Fruit fly (Drosophila melanogaster): Measurements from ENCODE around the gene CG7330.

Gene CG7330

DNA sequence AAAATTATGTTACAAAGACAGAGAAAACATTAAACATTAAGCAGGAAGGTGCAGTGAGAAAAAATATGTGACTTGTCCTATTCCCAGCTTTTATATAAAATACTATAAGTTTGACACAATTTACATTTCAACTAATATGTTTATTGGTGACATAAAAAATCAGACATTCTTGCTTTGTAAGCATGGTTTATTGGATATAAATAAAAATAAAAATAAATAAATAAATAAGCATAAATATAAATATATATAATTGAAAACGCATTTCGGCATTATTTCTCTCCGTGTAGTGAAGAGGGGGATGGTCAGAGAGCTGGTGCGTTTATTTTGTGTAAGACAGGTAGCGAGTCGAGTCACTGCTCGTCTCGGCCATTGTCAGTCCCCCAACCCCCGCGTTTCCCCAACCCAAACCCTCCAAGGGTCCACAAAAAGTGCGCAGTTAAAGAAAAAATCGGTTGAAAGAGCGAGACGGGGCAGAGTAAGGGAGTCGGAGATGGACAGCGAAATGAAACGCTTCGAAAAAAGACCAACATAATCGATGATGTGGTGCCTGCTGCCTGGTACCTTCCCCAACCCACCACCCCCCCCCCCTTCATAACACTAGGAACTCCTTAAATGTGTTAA, 44.2 kb downstream of the CG7330 start (continued):
- peak; percentile 75 for TF ChIP-seq org-1 (GFP tag; optimal IDR thresholded peaks at IDR 0.05)
- TF ChIP-seq jumu (GFP tag; optimal IDR thresholded peaks at IDR 0.05) = no peak
- TF ChIP-seq tx (GFP tag; optimal IDR thresholded peaks at IDR 0.05) = no peak
- no peak for TF ChIP-seq CG14965 (GFP tag; optimal IDR thresholded peaks at IDR 0.05; ENCODE audit: borderline replicate concordance)
- TF ChIP-seq HLH3B (GFP tag; IDR thresholded peaks at IDR 0.05) = peak; percentile 68
- peak; percentile 82 for TF ChIP-seq croc (GFP tag; conservative IDR thresholded peaks at IDR 0.05)
- peak; percentile 19 for TF ChIP-seq CG4617 (GFP tag; optimal IDR thresholded peaks at IDR 0.05; ENCODE audit: borderline replicate concordance)
- no peak for TF ChIP-seq pho (GFP tag; optimal IDR thresholded peaks at IDR 0.05)
- TF ChIP-seq Usf (GFP tag; optimal IDR thresholded peaks at IDR 0.05) = peak; percentile 63
- peak; percentile 48 for TF ChIP-seq CG5180 (GFP tag; optimal IDR thresholded peaks at IDR 0.05)

DNA sequence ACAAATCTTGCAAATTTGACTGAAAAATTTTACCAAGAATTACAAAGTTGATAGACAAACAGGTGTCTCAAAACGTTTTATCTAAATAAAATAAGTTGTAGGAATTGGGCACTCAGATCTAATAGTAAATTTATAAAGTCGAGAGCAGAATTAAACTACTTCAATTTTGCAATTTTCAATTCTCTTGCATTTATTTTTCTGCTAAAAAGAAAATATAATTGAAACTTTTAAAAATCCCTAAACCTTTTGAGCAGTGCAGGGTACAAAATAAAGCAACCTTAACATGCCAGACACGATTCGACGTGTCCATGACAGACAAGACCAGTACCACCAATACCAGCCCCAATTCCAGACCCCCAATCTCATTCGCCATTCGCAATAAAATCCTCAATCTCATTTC, 44.9 kb downstream of the CG7330 start:
- TF ChIP-seq p53 (GFP tag; optimal IDR thresholded peaks at IDR 0.05) (peak; percentile 82), cas (GFP tag; IDR thresholded peaks at IDR 0.05) (no peak), CG6272 (GFP tag; IDR thresholded peaks at IDR 0.05) (no peak), slp2 (GFP tag; optimal IDR thresholded peaks at IDR 0.05) (no peak)

DNA sequence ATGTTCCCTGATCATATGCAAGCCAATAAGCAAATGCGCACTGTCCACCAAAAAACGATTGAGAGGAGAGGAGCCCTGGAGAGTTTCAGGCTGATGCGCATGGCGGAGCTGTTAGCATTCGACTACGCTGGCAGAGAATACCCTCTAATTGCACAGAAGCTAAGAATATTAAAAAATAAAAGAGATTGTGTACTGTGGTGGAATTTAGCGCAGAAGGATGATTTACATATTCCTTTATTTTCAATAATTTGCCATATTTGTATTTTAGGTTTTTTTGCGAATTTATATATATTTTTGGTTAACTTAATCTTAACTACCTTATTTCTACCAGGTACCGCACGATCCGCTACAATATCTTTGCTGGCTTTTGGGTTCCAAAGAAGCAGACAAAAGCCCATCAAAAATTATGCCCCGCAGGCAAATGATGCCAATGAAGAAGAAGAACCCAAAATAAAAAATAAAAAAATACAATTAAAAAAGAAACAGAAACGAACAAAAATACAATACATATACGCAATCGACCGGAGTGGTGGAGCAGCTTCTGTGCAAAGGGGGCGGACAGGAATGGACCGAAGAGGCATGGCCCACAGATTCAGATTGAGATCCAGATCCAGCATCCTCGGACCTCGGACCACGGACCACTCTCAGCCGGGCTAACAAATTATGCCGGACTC, 45.7 kb downstream of the CG7330 start:
- TF ChIP-seq fd64A (GFP tag; optimal IDR thresholded peaks at IDR 0.05) (no peak), ase (GFP tag; IDR thresholded peaks at IDR 0.05) (no peak), D19A (tag; optimal IDR thresholded peaks at IDR 0.05) (peak; percentile 10), Med (GFP tag) (peak; percentile 62), CG17612 (GFP tag; IDR thresholded peaks at IDR 0.05) (no peak), CG10274 (GFP tag; optimal IDR thresholded peaks at IDR 0.05) (peak; percentile 76), disco-r (GFP tag; optimal IDR thresholded peaks at IDR 0.05) (no peak), slbo (GFP tag; IDR thresholded peaks at IDR 0.05) (0 out of 2 replicates have a peak, but pooled peaks have one; percentile 4), CG32532 (GFP tag; IDR thresholded peaks at IDR 0.05) (no peak), org-1 (GFP tag; optimal IDR thresholded peaks at IDR 0.05) (no peak), CG8944 (GFP tag; optimal IDR thresholded peaks at IDR 0.05) (no peak), CG11504 (tag; optimal IDR thresholded peaks at IDR 0.05) (peak; percentile 11), nom (GFP tag; optimal IDR thresholded peaks at IDR 0.05) (peak; percentile 75), hth (optimal IDR thresholded peaks at IDR 0.05) (no peak), Blimp-1 (GFP tag; optimal IDR thresholded peaks at IDR 0.05) (peak; percentile 5), CG3726 (GFP tag; IDR thresholded peaks at IDR 0.05) (no peak), lbe (GFP tag; optimal IDR thresholded peaks at IDR 0.05) (peak; percentile 84), bsh (GFP tag; optimal IDR thresholded peaks at IDR 0.05) (peak; percentile 24 to 62), CG10321 (GFP tag; IDR thresholded peaks at IDR 0.05) (no peak), CG4282 (GFP tag; optimal IDR thresholded peaks at IDR 0.05) (no peak), row (GFP tag; IDR thresholded peaks at IDR 0.05) (peak; percentile 26; the same call in 1 of the 3 replicates), Doc2 (GFP tag; IDR thresholded peaks at IDR 0.05) (no peak), NC2β (GFP tag; optimal IDR thresholded peaks at IDR 0.05) (no peak), corto (GFP tag; optimal IDR thresholded peaks at IDR 0.05) (peak; percentile 70), gfzf (GFP tag; optimal IDR thresholded peaks at IDR 0.05) (no peak), lov (optimal IDR thresholded peaks at IDR 0.05) (no peak), lov (GFP tag; IDR thresholded peaks at IDR 0.05) (peak; percentile 14; the same call in 1 of the 3 replicates), Xrp1 (GFP tag; IDR thresholded peaks at IDR 0.05) (0 out of 2 replicates have a peak, but pooled peaks have one; percentile 11), otp (GFP tag; IDR thresholded peaks at IDR 0.05) (no peak), sens (GFP tag) (peak; percentile 22), aop (GFP tag; IDR thresholded peaks at IDR 0.05) (no peak)

All from whole organism, embryonic.